Worm (Caenorhabditis elegans): ENCODE data around the gene npr-33.

ce11 chrX:15901214-15901613, 9.2 kb upstream of the npr-33 start:
- no peak for TF ChIP-seq ceh-16 (tag; optimal IDR thresholded peaks at IDR 0.05)
- TF ChIP-seq nhr-237 (tag; optimal IDR thresholded peaks at IDR 0.05): no peak
- TF ChIP-seq mdl-1 (tag; optimal IDR thresholded peaks at IDR 0.05): no peak
